Fruit fly (Drosophila melanogaster) whole organism: ENCODE measurements around the gene dj.

Experiments
- CG8478 ChIP-seq: fragments of >200 bp; optimal IDR thresholded peaks from 2 replicates; lab custom pipeline; 2018; ENCODE audit warnings: inconsistent platforms
- Dll ChIP-seq: fragments of >200 bp; optimal IDR thresholded peaks from 2 replicates; lab custom pipeline; 2017
- EcR ChIP-seq, 2 experiments: fragments of >200 bp; optimal IDR thresholded peaks; 2 replicates each; lab custom pipeline; 2017; ENCODE audit warnings: missing biosample characterization in 2 of 2, missing genetic modification characterization in 2 of 2, missing genetic modification reagents in 2 of 2
- pan ChIP-seq: fragments of >200 bp; optimal IDR thresholded peaks from 2 replicates; lab custom pipeline; 2017
- psq ChIP-seq: fragments of >200 bp; optimal IDR thresholded peaks from 2 replicates; lab custom pipeline; 2017
- usp ChIP-seq: fragments of >200 bp; optimal IDR thresholded peaks from 2 replicates; lab custom pipeline; 2017; ENCODE audit warnings: missing biosample characterization, missing genetic modification characterization, mixed read lengths

Gene dj

DNA sequence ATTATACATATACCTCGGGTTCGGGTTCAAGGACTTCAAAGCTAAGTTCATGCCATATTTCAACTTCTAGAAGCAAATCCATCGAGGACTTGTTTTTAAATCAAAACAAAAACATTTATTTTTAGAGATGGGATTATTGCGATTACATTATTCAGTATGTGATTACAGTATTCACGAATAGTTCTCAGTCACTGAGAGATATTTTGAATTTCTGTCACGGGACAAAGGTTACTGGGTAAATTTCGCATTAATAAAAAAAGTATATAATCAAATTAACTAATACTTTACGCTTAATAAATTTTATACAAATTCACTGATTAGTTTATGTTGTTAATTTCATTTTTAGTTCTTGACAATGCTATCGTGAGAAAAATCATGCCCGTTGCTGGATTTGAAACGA, 34.5 kb downstream of the dj start:
- TF ChIP-seq EcR (GFP tag; optimal IDR thresholded peaks at IDR 0.05; lab: Kevin White, UChicago): no peak
- TF ChIP-seq pan (lab: Kevin White, UChicago): no peak
- no peak for TF ChIP-seq psq (lab: Kevin White, UChicago)
- TF ChIP-seq usp (GFP tag; lab: Kevin White, UChicago): no peak
- no peak for TF ChIP-seq Dll (lab: Kevin White, UChicago)
- no peak for TF ChIP-seq CG8478

dm6 chr3R:7094368-7094767, 35.3 kb downstream of the dj start:
- TF ChIP-seq pan (lab: Kevin White, UChicago): no peak
- TF ChIP-seq Dll (lab: Kevin White, UChicago): no peak
- TF ChIP-seq usp (GFP tag; lab: Kevin White, UChicago): no peak
- TF ChIP-seq CG8478: no peak
- no peak for TF ChIP-seq psq (lab: Kevin White, UChicago)

- no peak for TF ChIP-seq pan (lab: Kevin White, UChicago)
- no peak for TF ChIP-seq usp (GFP tag; lab: Kevin White, UChicago)
- no peak for TF ChIP-seq psq (lab: Kevin White, UChicago)
- TF ChIP-seq Dll (lab: Kevin White, UChicago): no peak
- TF ChIP-seq EcR (GFP tag; optimal IDR thresholded peaks at IDR 0.05; lab: Kevin White, UChicago): no peak
- no peak for TF ChIP-seq CG8478
These were observed 44.0 kb downstream of the dj start for dm6 chr3R:7102853-7103833.

DNA sequence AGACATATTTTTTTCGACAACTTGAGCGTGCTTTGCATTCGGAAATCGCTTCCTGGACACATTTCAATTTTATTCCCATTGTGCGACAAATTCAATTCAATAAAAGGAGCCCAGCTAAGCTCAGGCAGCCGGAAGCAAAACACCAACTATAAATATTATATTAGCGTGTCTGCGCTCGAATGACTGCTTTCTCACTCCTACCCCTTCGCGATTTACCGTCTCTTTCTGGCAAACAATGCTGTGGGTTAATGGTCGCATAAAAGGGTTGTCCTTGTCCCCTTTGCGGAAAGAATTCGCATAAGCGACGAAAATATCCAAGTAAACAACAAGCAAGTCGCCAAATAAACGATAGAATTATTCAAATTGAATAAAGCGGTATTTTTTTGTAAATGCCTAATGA, 45.2 kb downstream of the dj start:
- TF ChIP-seq pan (lab: Kevin White, UChicago) (no peak), usp (GFP tag; lab: Kevin White, UChicago) (no peak), CG8478 (no peak), Dll (lab: Kevin White, UChicago) (no peak), psq (lab: Kevin White, UChicago) (no peak), EcR (GFP tag; optimal IDR thresholded peaks at IDR 0.05; lab: Kevin White, UChicago) (no peak)

- peak; percentile 5 for TF ChIP-seq pan (lab: Kevin White, UChicago)
- TF ChIP-seq EcR (GFP tag; optimal IDR thresholded peaks at IDR 0.05; lab: Kevin White, UChicago): no peak
These were observed 46.5 kb downstream of the dj start for dm6 chr3R:7105503-7106164.

DNA sequence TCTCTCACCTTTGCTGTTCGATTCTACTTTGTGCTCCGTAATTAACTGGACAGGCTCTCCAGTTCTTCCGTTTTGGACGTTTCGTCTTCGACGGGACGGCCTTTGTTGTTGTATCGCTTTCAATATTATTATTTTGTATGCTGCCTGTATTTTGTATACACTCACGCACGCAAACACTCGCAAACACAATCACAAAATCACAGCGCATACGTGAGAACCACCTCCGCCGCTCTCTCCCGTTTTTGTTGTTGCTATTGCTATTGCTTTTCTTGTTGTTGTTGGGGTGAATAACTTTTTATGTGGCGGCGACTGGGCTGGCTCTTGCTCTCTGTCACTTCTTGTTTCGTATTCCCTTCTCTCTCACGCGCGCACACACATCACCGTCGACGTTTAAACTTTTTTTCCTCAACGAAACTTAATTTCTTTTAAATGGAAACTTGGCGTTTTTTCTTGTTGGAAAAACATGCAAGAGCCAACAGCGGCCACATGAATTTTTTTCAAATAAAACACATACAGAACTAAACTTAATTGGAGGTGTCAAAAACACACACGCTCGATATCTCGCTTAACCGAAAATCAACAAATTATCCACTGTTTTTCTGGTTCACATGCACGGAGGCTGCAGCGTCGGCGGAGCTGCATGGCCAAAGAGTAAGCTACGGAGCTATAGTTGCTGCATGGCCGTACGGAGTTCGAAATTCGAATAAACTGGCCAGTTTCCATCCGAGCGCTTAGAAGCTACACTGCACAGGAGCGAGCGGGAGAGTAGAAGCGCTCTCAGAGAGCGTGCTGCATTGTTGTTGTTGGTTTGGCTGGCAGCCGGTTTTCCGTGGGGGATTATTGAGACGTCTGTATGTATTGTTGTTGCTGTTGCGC, 48.8 kb downstream of the dj start:
- no peak for TF ChIP-seq psq (lab: Kevin White, UChicago)
- peak in 1 of 2 experiments; percentile 95 for TF ChIP-seq EcR (GFP tag; optimal IDR thresholded peaks at IDR 0.05; lab: Kevin White, UChicago)
- peak; percentile 94 for TF ChIP-seq Dll (lab: Kevin White, UChicago)

DNA sequence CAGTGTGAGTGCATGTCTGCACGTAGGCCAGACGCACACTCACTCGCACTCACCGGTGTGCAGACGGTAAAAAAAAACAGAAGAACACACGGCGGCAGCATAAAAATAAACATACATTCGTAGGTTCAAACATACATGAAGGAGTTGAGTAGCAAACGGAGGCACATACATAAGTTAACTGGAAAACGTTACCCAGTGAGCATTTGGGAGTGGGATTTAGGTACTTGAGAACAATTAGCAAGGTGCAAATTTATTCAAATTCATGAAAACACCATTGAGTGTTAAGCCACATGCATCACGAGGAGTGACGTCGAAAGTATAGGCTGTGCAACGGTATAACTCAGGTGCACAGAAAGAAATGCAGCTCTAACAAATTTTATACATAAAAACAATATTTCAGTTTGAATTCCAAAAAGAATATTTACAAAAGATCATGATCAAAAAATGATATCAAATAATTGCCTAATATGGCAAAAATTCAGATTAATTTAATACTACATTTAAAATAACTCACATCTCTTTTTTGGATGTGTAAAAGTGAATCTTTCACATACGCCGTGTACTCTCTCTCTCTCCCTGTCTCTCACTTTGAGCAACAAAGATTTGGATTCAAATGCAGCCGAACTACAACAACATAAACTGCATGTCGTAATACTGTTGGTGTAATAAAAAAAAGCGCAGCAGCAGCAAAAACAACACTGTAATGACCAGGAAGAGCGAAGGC, 49.6 kb downstream of the dj start:
- no peak for TF ChIP-seq pan (lab: Kevin White, UChicago)
- no peak for TF ChIP-seq Dll (lab: Kevin White, UChicago)
- no peak for TF ChIP-seq psq (lab: Kevin White, UChicago)
- TF ChIP-seq usp (GFP tag; lab: Kevin White, UChicago): no peak
- TF ChIP-seq EcR (GFP tag; optimal IDR thresholded peaks at IDR 0.05; lab: Kevin White, UChicago): no peak
- TF ChIP-seq CG8478: no peak

dm6 chr3R:7109760-7110303, 50.7 kb downstream of the dj start:
- no peak for TF ChIP-seq pan (lab: Kevin White, UChicago)
- TF ChIP-seq EcR (GFP tag; optimal IDR thresholded peaks at IDR 0.05; lab: Kevin White, UChicago): peak in 1 of 2 experiments; percentile 59
